Fruit fly (Drosophila melanogaster) whole organism, adult: Measurements from ENCODE around the gene MED30.
A peak's percentile ranks its signal among the peaks of the same experiment; 100 is the strongest.

ENCODE experiments used
- CG11617 ChIP-seq: fragments of 200-800 bp; sonication (Bioruptor generic); optimal IDR thresholded peaks from 2 replicates; lab custom pipeline; 2017; ENCODE audit warnings: mild to moderate bottlenecking, missing biosample characterization, missing genetic modification reagents, missing genetic modification characterization
- CG12768 ChIP-seq: fragments of 200-800 bp; sonication (Bioruptor generic); optimal IDR thresholded peaks from 2 replicates; lab custom pipeline; 2017; ENCODE audit warnings: missing biosample characterization, missing genetic modification characterization, mild to moderate bottlenecking, moderate library complexity, missing genetic modification reagents
- CG14711 ChIP-seq: fragments of 200-800 bp; sonication (Bioruptor generic); optimal IDR thresholded peaks from 2 replicates; lab custom pipeline; 2018; ENCODE audit warnings: missing biosample characterization, mild to moderate bottlenecking, missing genetic modification characterization, moderate library complexity
- CG1620 ChIP-seq: fragments of 200-800 bp; sonication (Bioruptor generic); optimal IDR thresholded peaks from 2 replicates; lab custom pipeline; 2016; ENCODE audit warnings: missing biosample characterization, missing genetic modification characterization
- CG33017 ChIP-seq: fragments of 200-800 bp; sonication (Bioruptor generic); optimal IDR thresholded peaks from 2 replicates; lab custom pipeline; 2018; ENCODE audit warnings: missing biosample characterization, mild to moderate bottlenecking, missing genetic modification characterization, moderate library complexity
- CG5204 ChIP-seq: fragments of 200-800 bp; sonication (Bioruptor generic); optimal IDR thresholded peaks from 2 replicates; lab custom pipeline; 2016; ENCODE audit warnings: missing biosample characterization, missing genetic modification characterization
- CG7045 ChIP-seq: fragments of 200-800 bp; sonication (Bioruptor generic); optimal IDR thresholded peaks from 2 replicates; lab custom pipeline; 2017; ENCODE audit warnings: missing biosample characterization, mild to moderate bottlenecking, missing genetic modification characterization
- CG7101 ChIP-seq: fragments of 200-800 bp; sonication (Bioruptor generic); optimal IDR thresholded peaks from 2 replicates; lab custom pipeline; 2018; ENCODE audit warnings: missing biosample characterization, mild to moderate bottlenecking, missing genetic modification characterization, moderate library complexity
- Clk ChIP-seq: fragments of 200-800 bp; sonication (Bioruptor generic); optimal IDR thresholded peaks from 2 replicates; lab custom pipeline; 2017; ENCODE audit warnings: missing biosample characterization, missing genetic modification characterization
- Crg-1 ChIP-seq: fragments of 200-800 bp; sonication (Bioruptor generic); optimal IDR thresholded peaks from 2 replicates; lab custom pipeline; 2016; ENCODE audit warnings: missing biosample characterization, missing genetic modification characterization
- Hr96 ChIP-seq: fragments of 200-800 bp; sonication (Bioruptor generic); optimal IDR thresholded peaks from 2 replicates; lab custom pipeline; 2016; ENCODE audit warnings: missing biosample characterization, missing genetic modification characterization
- Mnt ChIP-seq: fragments of 200-800 bp; sonication (Bioruptor generic); optimal IDR thresholded peaks from 2 replicates; lab custom pipeline; 2016; ENCODE audit warnings: missing biosample characterization, mild to moderate bottlenecking, missing genetic modification characterization
- bab1 ChIP-seq: fragments of 200-800 bp; sonication (Bioruptor generic); optimal IDR thresholded peaks from 3 replicates; lab custom pipeline; 2019; ENCODE audit warnings: missing biosample characterization, mild to moderate bottlenecking, missing genetic modification characterization, moderate library complexity
- cic ChIP-seq: fragments of 200-800 bp; sonication (Bioruptor generic); optimal IDR thresholded peaks from 2 replicates; lab custom pipeline; 2017; ENCODE audit warnings: missing biosample characterization, mild to moderate bottlenecking, missing genetic modification characterization, moderate library complexity
- cnc ChIP-seq, 2 experiments: fragments of >200 bp; optimal IDR thresholded peaks; 2 replicates each; lab custom pipeline; 2017
- kay ChIP-seq: fragments of 200-800 bp; sonication (Bioruptor generic); peaks from one replicate; lab custom pipeline; 2016; ENCODE audit warnings: missing biosample characterization, missing genetic modification characterization, borderline replicate concordance
- ovo ChIP-seq: fragments of 200-800 bp; sonication (Bioruptor generic); optimal IDR thresholded peaks from 2 replicates; lab custom pipeline; 2016; ENCODE audit warnings: missing biosample characterization, missing genetic modification characterization
- pad ChIP-seq: fragments of 200-800 bp; sonication (Bioruptor generic); optimal IDR thresholded peaks from 3 replicates; lab custom pipeline; 2017; ENCODE audit warnings: missing biosample characterization, missing genetic modification characterization, mild to moderate bottlenecking, moderate library complexity, missing genetic modification reagents
- tj ChIP-seq: fragments of 200-800 bp; sonication (Bioruptor generic); optimal IDR thresholded peaks from 3 replicates; lab custom pipeline; 2017; ENCODE audit warnings: missing biosample characterization, mild to moderate bottlenecking, missing genetic modification characterization, moderate library complexity
- toe ChIP-seq: fragments of 200-800 bp; sonication (Bioruptor generic); optimal IDR thresholded peaks from 2 replicates; lab custom pipeline; 2016; ENCODE audit warnings: missing biosample characterization, missing genetic modification characterization

The MED30 gene

DNA sequence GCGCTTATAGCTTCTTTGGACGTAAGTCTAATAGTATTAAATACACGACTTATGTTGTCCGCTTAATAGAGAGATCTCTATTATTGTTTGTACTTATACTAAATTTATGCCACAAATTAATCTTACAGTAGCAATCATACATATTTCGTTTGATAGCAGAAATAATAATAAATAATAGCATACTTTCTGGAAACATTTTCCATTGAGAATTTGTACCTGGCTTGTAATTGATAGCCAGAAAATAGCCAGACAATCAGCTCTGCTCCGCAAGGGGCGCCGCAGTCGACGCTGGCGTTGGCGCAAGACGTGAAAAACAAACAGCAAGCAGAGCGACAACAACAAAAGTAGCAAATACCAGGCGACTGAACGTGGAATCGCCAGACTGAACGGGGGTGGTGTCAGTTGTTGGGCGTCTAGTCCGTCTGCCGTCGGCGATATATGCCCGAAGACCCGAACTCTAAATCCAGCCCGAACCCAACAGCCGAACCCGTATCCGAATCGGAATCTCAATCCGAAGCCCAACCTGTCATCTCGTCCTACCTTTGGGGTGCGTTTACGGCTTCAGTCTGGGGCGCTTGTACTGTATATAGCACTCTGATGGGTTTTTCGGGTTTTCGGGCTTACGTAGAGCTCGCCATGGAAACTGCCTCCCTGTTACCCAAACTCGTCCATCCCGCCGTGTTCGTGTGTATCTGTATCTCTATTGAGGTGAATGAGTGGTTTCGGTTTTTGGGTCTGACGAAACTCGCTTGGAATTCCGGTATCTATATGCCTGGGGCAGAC is 45.7 kb upstream of the MED30 start:
- TF ChIP-seq bab1 (GFP tag; lab: Kevin White, UChicago), result no peak

DNA sequence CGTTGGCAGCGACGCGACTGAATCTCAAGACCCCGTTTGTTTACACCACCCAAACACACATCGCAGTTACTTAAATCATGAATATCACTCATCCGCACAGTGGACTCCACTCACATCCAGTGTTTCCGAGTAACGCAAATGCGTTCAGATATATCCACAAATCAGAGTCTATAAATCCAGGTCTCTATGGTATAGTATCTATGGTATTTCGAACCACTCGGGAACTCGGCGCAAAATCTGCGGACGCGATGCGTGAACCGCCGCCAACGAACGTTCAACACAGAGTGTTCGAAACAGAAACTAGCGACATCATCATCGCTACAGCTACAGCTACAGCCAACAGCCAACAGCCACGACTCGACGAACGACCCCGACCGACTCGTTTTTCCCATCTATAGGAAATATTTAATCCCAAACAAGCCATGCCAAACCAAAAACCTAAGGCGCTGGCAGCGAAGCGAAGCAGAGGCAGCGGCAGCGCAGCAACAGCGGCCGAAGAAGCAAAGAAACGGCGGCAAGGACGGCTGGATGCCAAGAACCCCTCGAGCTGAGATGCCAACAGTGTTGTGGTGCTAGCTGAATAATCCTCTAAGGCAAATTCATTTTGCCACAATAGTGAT is 45.0 kb upstream of the MED30 start, which contains the start of gene CG13894:
Gene CG13894, minus strand, starts transcription at position 397 of the 620 bp plus-strand sequence.
- no peak for TF ChIP-seq CG7045
- peak; percentile 39 for TF ChIP-seq kay (GFP tag; lab: Kevin White, UChicago)

DNA sequence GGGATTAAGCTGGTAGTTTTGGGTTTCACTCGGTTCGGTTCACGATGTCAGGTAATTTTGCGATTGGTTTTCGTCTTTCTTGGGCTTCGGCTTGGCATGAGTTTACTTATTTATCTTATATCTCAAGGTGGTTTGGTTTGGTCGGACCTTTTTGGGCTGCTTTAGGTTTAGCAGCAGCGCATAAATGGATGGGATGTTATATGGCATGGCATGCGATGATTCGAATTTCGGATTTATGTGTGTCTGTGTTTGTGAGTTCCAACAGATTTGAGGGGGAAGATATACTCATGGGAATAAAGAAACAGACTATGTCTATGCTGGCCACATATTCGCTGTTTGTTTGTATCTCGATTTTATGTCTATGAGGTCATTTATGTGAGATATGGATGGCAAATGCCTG is 43.8 kb upstream of the MED30 start:
- TF ChIP-seq CG5204 (GFP tag; lab: Kevin White, UChicago) (no peak), CG7045 (no peak), CG7101 (tag; lab: Kevin White, UChicago) (no peak)

DNA sequence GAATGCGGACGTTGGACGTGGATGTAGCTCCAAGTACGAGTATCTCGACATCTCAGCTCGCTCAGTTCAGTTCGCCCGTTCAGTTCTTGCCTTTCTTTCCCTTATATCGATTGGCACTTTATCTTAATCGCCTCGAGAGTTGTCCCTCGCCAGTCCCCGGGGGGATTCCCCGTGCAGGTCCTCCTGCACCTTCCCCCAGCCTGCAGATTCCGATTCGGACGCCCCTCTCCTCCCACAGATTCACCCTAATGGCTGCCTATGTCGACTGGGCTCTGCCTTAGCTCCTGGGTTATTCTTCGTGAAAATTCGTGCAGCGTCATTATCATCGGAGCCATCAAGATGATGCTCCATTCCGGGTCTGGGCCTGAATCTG is 43.2 kb upstream of the MED30 start:
- TF ChIP-seq CG7101 (tag; lab: Kevin White, UChicago) (no peak), CG5204 (GFP tag; lab: Kevin White, UChicago) (no peak), Hr96 (GFP tag; lab: Kevin White, UChicago) (no peak), pad (no peak), Mnt (GFP tag; lab: Kevin White, UChicago) (no peak), CG7045 (no peak), CG11617 (GFP tag; lab: Kevin White, UChicago) (no peak), CG1620 (no peak), Crg-1 (GFP tag; lab: Kevin White, UChicago) (no peak), cic (GFP tag; lab: Kevin White, UChicago) (no peak)

DNA sequence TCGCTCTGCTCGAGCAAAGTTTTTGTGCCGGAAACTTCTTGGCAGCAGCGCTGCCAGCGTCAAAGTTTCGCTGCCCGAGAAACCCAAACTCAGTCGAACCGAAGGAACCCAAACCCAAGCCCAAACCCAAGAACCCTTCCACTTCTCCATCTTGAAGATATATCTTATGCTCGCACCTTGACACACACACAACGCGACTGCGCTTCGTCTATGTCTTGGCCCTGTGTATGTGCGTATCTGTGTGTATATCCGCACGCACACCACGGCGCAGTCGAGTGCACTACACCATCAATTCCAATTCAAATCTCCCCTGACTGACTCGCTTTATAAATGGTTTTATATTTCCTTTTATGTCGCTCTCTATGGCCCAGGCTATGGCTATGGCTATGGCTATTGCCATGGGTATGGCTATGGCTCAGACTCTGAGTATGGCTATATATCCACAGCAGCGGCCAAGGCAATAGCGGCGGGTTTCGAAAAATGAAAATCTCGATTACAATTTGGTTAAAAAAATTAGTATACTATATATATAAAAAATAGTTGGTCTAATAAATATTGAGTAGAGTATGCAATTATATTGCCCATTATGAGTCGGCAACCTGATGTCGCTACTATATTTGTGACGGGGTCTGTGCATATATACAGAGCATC is 42.6 kb upstream of the MED30 start:
- TF ChIP-seq kay (GFP tag; lab: Kevin White, UChicago) (peak; percentile 32), pad (peak; percentile 11), CG33017 (peak; percentile 58), CG12768 (GFP tag; lab: Kevin White, UChicago) (peak; percentile 51), CG5204 (GFP tag; lab: Kevin White, UChicago) (peak; percentile 31), CG7045 (peak; percentile 63), CG11617 (GFP tag; lab: Kevin White, UChicago) (no peak), bab1 (GFP tag; lab: Kevin White, UChicago) (no peak), ovo (GFP tag; lab: Kevin White, UChicago) (no peak), CG14711 (tag; lab: Kevin White, UChicago) (peak; percentile 54), CG7101 (tag; lab: Kevin White, UChicago) (peak; percentile 58)

DNA sequence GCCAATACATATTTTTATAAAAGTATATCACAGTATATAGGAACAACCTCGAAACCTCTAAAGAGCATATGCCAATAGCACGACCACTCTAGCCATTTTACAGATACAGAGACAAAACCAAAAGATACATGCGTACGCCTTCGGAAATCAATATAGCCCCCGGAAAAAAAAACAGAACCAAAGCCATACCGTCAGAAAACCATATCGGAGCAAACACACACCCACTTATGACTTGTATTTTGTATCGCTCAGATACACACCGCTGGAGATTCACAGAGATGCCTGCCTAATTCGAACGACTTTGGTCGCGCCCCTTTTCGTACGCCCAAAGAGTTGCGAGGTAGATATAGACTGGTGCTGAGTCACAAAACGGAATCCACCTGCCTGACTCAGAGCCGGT is 41.6 kb upstream of the MED30 start:
- TF ChIP-seq cic (GFP tag; lab: Kevin White, UChicago) (no peak), CG11617 (GFP tag; lab: Kevin White, UChicago) (no peak), tj (GFP tag; lab: Kevin White, UChicago) (no peak), CG12768 (GFP tag; lab: Kevin White, UChicago) (no peak), Hr96 (GFP tag; lab: Kevin White, UChicago) (no peak), toe (GFP tag; lab: Kevin White, UChicago) (no peak), bab1 (GFP tag; lab: Kevin White, UChicago) (no peak), cnc (optimal IDR thresholded peaks at IDR 0.05; lab: Kevin White, UChicago) (no peak), Mnt (GFP tag; lab: Kevin White, UChicago) (no peak), ovo (GFP tag; lab: Kevin White, UChicago) (no peak), CG33017 (no peak), kay (GFP tag; lab: Kevin White, UChicago) (no peak), Clk (no peak)

DNA sequence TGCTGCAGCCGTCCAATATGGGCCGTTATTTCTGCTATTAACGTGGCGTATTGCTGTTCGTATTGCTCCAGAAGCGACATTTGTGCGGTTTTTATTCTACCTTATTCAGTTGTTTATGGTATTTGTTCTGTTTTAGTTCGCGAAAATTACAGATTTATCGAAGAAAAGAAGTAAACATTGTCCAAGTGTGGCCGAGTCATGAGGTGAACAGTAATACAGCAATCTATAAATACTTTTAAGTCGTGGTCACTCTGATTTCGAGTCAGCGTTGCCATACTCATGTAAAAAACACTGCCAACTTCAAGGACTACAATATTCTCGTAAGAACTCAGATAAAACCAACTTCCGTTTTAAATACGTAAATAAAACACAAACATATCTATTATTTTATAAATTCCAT is 38.8 kb upstream of the MED30 start, which contains the start of gene Vti1a:
Gene Vti1a, minus strand, starts transcription at position 221 of the 400 bp plus-strand sequence.
- TF ChIP-seq bab1 (GFP tag; lab: Kevin White, UChicago), result peak; percentile 36
- TF ChIP-seq CG14711 (tag; lab: Kevin White, UChicago), result no peak
- no peak for TF ChIP-seq CG12768 (GFP tag; lab: Kevin White, UChicago)
- TF ChIP-seq Hr96 (GFP tag; lab: Kevin White, UChicago), result no peak
